Worm (Caenorhabditis elegans): ENCODE measurements around the gene sre-32.

DNA sequence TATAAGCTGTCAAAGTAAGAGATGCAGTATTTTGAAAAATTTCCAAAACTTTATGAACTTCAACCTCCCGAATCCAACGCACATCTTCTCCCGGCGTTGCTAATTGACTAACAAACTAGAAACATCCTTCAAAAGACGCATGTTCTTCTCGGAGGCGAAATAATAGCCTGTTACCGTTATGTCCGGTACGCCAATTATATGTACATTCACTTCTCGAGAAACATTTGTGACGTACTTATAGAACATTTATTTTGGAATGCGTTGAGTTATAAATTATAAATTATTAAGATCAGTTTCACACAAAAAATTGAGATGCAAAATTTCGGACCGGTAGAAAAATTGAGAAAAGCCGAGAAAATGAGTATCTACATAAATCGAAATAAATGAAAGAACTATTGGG, 40.4 kb upstream of the sre-32 start, which contains the start of gene T21B4.3:
- TF ChIP-seq pax-3 (tag; optimal IDR thresholded peaks at IDR 0.05): no peak
- no peak for TF ChIP-seq jun-1 (tag; optimal IDR thresholded peaks at IDR 0.05)
- no peak for TF ChIP-seq unc-86 (tag; optimal IDR thresholded peaks at IDR 0.05)
- no peak for TF ChIP-seq skn-1 (tag; optimal IDR thresholded peaks at IDR 0.05)
- TF ChIP-seq lin-13 (GFP tag; optimal IDR thresholded peaks at IDR 0.05): no peak
- no peak for TF ChIP-seq fkh-10 (GFP tag; optimal IDR thresholded peaks at IDR 0.05)
- TF ChIP-seq unc-98 (GFP tag; IDR thresholded peaks at IDR 0.05): no peak
- no peak for TF ChIP-seq elt-2 (tag; optimal IDR thresholded peaks at IDR 0.05)
